Worm (Caenorhabditis elegans): ENCODE measurements around the gene F31E3.6.

F31E3.6 gene

ce11 chrIII:6981989-6982553 is at the start of gene F31E3.6:
Gene F31E3.6 (plus strand): TSS chrIII:6982081.
- peak; percentile 59; the same call in 1 of the 2 replicates for TF ChIP-seq dox-1 (GFP tag; IDR thresholded peaks at IDR 0.05)
- TF ChIP-seq nfyb-1 (GFP tag; IDR thresholded peaks at IDR 0.05) = peak; percentile 37; the same call in 1 of the 2 replicates
- peak; percentile 51; the same call in 1 of the 2 replicates for TF ChIP-seq D2030.7 (GFP tag; IDR thresholded peaks at IDR 0.05)
- TF ChIP-seq F33H1.4 (GFP tag; IDR thresholded peaks at IDR 0.05) = peak; percentile 96
- TF ChIP-seq lsl-1 (GFP tag; optimal IDR thresholded peaks at IDR 0.05) = peak; percentile 35
- TF ChIP-seq mcd-1 (GFP tag; IDR thresholded peaks at IDR 0.05) = peak; percentile 68

DNA sequence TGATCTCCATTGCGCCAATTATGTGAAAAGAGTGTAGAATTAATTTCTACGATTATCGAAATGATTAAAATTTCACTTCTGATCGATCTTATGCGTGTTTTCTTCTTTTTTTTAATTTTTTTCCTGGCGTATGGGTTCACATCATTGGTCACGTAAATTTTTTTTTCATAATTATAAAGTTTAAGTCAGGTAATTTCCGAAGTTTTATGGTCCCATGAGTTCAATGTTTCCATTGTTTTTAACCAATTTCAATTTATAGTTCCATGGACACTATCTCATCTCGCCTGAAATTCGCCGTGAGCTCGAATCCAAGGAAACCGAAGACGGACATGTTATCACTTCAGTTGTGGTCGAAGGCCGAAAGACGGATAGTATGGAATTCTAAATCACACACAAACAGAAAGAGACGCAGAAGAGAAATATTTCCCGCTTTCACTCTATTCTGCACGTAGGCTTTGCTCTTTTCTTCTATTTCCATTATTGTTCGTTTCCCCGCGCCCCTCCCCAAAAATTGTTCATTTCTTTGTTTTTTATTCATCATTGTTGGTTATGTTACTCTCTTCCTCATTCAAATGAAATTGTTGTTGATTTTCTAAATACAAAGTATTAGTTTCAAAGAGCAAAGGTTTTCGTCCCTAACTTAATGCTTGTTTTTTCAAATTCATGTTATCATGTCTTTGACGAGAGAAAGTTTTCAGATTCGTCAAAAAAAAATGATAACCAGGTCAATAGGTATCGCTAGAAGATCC is 46.4 kb upstream of the F31E3.6 start, which contains the start of the genes F57B9.8 and coq-2:
Gene F57B9.8, minus strand, starts transcription at position 51 of the 749 bp plus-strand sequence.
Gene coq-2, plus strand, starts transcription at position 699 of the 749 bp plus-strand sequence.
- TF ChIP-seq rcor-1 (GFP tag; IDR thresholded peaks at IDR 0.05) (no peak), hmg-1.2 (GFP tag; IDR thresholded peaks at IDR 0.05) (no peak; the same call in 1 of the 2 replicates), Y53F4B.3 (GFP tag; IDR thresholded peaks at IDR 0.05) (no peak), ztf-18 (tag; optimal IDR thresholded peaks at IDR 0.05) (no peak), atf-7 (tag; optimal IDR thresholded peaks at IDR 0.05) (no peak), attf-3 (GFP tag; conservative IDR thresholded peaks at IDR 0.05) (no peak), pbrm-1 (GFP tag; IDR thresholded peaks at IDR 0.05) (no peak), tlf-1 (GFP tag; optimal IDR thresholded peaks at IDR 0.05) (no peak), F49E8.2 (tag; optimal IDR thresholded peaks at IDR 0.05; ENCODE audit: insufficient read depth) (no peak), lin-40 (tag; optimal IDR thresholded peaks at IDR 0.05) (no peak), D2030.7 (GFP tag; IDR thresholded peaks at IDR 0.05) (no peak), unc-62 (GFP tag; optimal IDR thresholded peaks at IDR 0.05) (no peak), nhr-80 (tag; optimal IDR thresholded peaks at IDR 0.05) (no peak), F57C9.4 (tag; optimal IDR thresholded peaks at IDR 0.05) (no peak), B0019.2 (GFP tag; conservative IDR thresholded peaks at IDR 0.05) (no peak), lsl-1 (GFP tag; optimal IDR thresholded peaks at IDR 0.05) (no peak), tbx-9 (tag; optimal IDR thresholded peaks at IDR 0.05; ENCODE audit: borderline replicate concordance) (no peak), ceh-79 (tag; optimal IDR thresholded peaks at IDR 0.05) (no peak)

DNA sequence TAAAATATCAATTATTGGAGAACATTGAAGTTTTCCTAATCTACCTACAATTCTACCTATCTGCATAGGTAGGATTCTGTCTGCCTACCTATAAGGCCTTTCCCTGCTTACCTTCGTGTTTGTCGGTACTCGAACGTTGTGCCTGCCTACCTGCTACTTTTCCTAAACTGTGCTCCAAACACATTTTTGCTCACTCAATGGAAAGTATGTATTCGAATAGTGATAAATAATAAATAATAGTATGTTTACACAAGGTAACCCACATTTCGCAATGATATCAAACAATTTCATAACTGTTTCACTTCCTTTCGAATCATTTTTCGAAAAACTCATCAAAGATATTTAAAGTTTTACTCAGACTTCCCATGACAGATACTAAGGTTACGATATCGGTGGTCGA is 42.4 kb upstream of the F31E3.6 start, which contains the start of gene F57B9.3:
Gene F57B9.3, plus strand, starts transcription at position 301 of the 400 bp plus-strand sequence.
- TF ChIP-seq ztf-6 (GFP tag; IDR thresholded peaks at IDR 0.05) = no peak
- no peak for TF ChIP-seq F57C9.4 (tag; optimal IDR thresholded peaks at IDR 0.05)
- TF ChIP-seq cebp-1 (GFP tag; IDR thresholded peaks at IDR 0.05) = no peak
- TF ChIP-seq cebp-1 (tag; optimal IDR thresholded peaks at IDR 0.05) = peak; percentile 78
- no peak for TF ChIP-seq F55B11.4 (tag; optimal IDR thresholded peaks at IDR 0.05; ENCODE audit: borderline replicate concordance, insufficient read depth)

DNA sequence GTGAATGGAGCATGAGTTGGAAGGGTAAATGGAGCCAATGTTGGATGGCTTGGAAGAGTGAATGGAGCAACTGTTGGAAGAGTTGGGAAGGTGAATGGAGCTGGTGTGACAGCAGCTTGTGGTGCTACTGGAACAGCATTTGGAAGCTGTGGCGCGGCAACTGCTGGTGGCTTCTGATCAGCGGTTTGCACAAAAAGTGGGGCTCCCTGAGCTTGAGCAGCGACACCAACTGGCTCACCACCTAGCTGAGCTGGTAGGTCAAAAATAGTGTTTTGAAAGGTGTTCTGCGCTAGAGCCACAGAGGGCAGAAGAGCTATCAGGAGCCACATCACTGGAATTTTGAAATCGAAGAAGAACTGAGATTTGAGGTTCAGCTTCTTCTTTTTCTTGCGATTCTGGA is 36.6 kb upstream of the F31E3.6 start:
- TF ChIP-seq zfh-2 (GFP tag; conservative IDR thresholded peaks at IDR 0.05) (peak; percentile 76), dpff-1 (tag; optimal IDR thresholded peaks at IDR 0.05) (no peak)

- TF ChIP-seq ztf-25 (GFP tag; IDR thresholded peaks at IDR 0.05) = no peak
- TF ChIP-seq F10E7.11 (tag; optimal IDR thresholded peaks at IDR 0.05) = no peak
- no peak for TF ChIP-seq nhr-90 (tag; optimal IDR thresholded peaks at IDR 0.05)
- TF ChIP-seq ccch-3 (GFP tag; optimal IDR thresholded peaks at IDR 0.05) = no peak
- TF ChIP-seq atf-7 (tag; optimal IDR thresholded peaks at IDR 0.05) = no peak
- TF ChIP-seq let-526 (GFP tag; IDR thresholded peaks at IDR 0.05) = no peak
- no peak for TF ChIP-seq Y79H2A.3 (GFP tag; conservative IDR thresholded peaks at IDR 0.05)
- no peak for TF ChIP-seq tbx-9 (tag; optimal IDR thresholded peaks at IDR 0.05; ENCODE audit: borderline replicate concordance)
- no peak for TF ChIP-seq F57C9.4 (tag; optimal IDR thresholded peaks at IDR 0.05)
- no peak for TF ChIP-seq B0261.1 (tag; optimal IDR thresholded peaks at IDR 0.05)
- TF ChIP-seq nfya-1 (tag; optimal IDR thresholded peaks at IDR 0.05; ENCODE audit: borderline replicate concordance, insufficient read depth) = no peak
These were observed 36.1 kb upstream of the F31E3.6 start, which contains the start of gene abu-13 for ce11 chrIII:6945747-6946146. Gene abu-13 (minus strand): TSS chrIII:6945898.

Measured in whole organism, young adult.